In the genomic region with DNA sequence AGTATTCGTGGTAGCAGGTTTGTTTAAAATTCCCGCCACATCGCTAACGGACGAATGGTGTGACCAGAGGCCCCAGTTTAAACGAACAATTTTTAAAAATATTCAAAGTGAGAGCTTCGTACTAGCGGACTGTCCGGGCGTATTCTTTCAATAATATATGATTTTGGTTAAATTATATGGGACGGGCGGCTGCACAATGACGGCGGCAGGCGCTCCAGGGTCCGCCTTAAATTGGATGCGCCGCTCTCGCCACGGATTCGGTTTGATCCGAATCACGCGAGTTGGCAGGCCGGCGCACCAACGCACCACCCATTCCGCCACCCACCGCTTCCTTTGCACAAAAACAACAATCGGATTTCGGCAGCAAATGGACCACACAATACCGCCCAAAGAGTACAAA, we compare ENCODE assay signal across 1 fruit fly cellular context.
TF ChIP-seq lines count a peak whose summit lies in the region.

A gene (plus strand): TSS at position 111 of the 400 bp plus-strand sequence.

TF ChIP-seq in whole organism, embryonic, 481 proteins besides CTCF, POLR2A, EP300 and RAD21 (continued from another document):
- TF ChIP-seq CG9876 (GFP tag; optimal IDR thresholded peaks at IDR 0.05; lab: Kevin White, UChicago) (no peak), Dad (GFP tag; optimal IDR thresholded peaks at IDR 0.05; lab: Kevin White, UChicago) (no peak), CG7357 (GFP tag; IDR thresholded peaks at IDR 0.05; lab: Robert Waterston, UW) (no peak), sug (tag; optimal IDR thresholded peaks at IDR 0.05; lab: Kevin White, UChicago) (no peak), ind (GFP tag; optimal IDR thresholded peaks at IDR 0.05; lab: Kevin White, UChicago) (no peak), CG5953 (GFP tag; IDR thresholded peaks at IDR 0.05; lab: Robert Waterston, UW) (no peak), CG9797 (GFP tag; optimal IDR thresholded peaks at IDR 0.05; lab: Kevin White, UChicago) (peak; percentile 91), tll (GFP tag; optimal IDR thresholded peaks at IDR 0.05; lab: Kevin White, UChicago) (no peak), wdn (GFP tag; IDR thresholded peaks at IDR 0.05; lab: Robert Waterston, UW) (no peak), zen (tag; optimal IDR thresholded peaks at IDR 0.05; lab: Kevin White, UChicago) (no peak), exex (tag; optimal IDR thresholded peaks at IDR 0.05; lab: Kevin White, UChicago) (no peak), CG3726 (GFP tag; IDR thresholded peaks at IDR 0.05; lab: Robert Waterston, UW) (no peak), CG11398 (GFP tag; optimal IDR thresholded peaks at IDR 0.05; lab: Kevin White, UChicago) (no peak), CG31441 (GFP tag; IDR thresholded peaks at IDR 0.05; lab: Robert Waterston, UW) (no peak), vvl (GFP tag; IDR thresholded peaks at IDR 0.05; lab: Robert Waterston, UW) (peak; percentile 51), NC2α (GFP tag; optimal IDR thresholded peaks at IDR 0.05; lab: Kevin White, UChicago) (no peak), slbo (GFP tag; IDR thresholded peaks at IDR 0.05; lab: Robert Waterston, UW) (peak; percentile 43; the same call in 1 of the 2 replicates), da (GFP tag; optimal IDR thresholded peaks at IDR 0.05; lab: Kevin White, UChicago) (no peak), crol (GFP tag; IDR thresholded peaks at IDR 0.05; lab: Robert Waterston, UW) (peak; percentile 30; the same call in 1 of the 2 replicates), Elba2 (GFP tag; optimal IDR thresholded peaks at IDR 0.05; lab: Kevin White, UChicago) (no peak), Camta (GFP tag; optimal IDR thresholded peaks at IDR 0.05; lab: Kevin White, UChicago) (no peak), GATAe (GFP tag; conservative IDR thresholded peaks at IDR 0.05; lab: Robert Waterston, UW) (no peak), schlank (tag; optimal IDR thresholded peaks at IDR 0.05; lab: Kevin White, UChicago) (no peak), CG3847 (GFP tag; IDR thresholded peaks at IDR 0.05; lab: Robert Waterston, UW) (peak; percentile 66), br (optimal IDR thresholded peaks at IDR 0.05; lab: Kevin White, UChicago) (no peak), Max (GFP tag; optimal IDR thresholded peaks at IDR 0.05; lab: Kevin White, UChicago) (peak; percentile 68), row (GFP tag; IDR thresholded peaks at IDR 0.05; lab: Robert Waterston, UW) (peak; percentile 49; the same call in 2 of the 3 replicates), CG7963 (GFP tag; IDR thresholded peaks at IDR 0.05; lab: Robert Waterston, UW; ENCODE audit: partially characterized antibody) (no peak), Nf-YC (tag; optimal IDR thresholded peaks at IDR 0.05; lab: Kevin White, UChicago) (no peak), Dfd (GFP tag; optimal IDR thresholded peaks at IDR 0.05; lab: Kevin White, UChicago) (no peak), CG11085 (GFP tag; IDR thresholded peaks at IDR 0.05; lab: Robert Waterston, UW) (no peak), CG1792 (GFP tag; optimal IDR thresholded peaks at IDR 0.05; lab: Kevin White, UChicago) (no peak), Sin3A (optimal IDR thresholded peaks at IDR 0.05; lab: Kevin White, UChicago) (peak; percentile 78), CG2889 (GFP tag; IDR thresholded peaks at IDR 0.05; lab: Robert Waterston, UW) (no peak), trh (GFP tag; optimal IDR thresholded peaks at IDR 0.05; lab: Kevin White, UChicago) (no peak), CG9215 (GFP tag; IDR thresholded peaks at IDR 0.05; lab: Robert Waterston, UW) (no peak), Oaz (GFP tag; IDR thresholded peaks at IDR 0.05; lab: Robert Waterston, UW) (no peak), HmgD (GFP tag; optimal IDR thresholded peaks at IDR 0.05; lab: Kevin White, UChicago) (peak; percentile 71), Fer2 (tag; optimal IDR thresholded peaks at IDR 0.05; lab: Kevin White, UChicago) (no peak), Drgx (GFP tag; IDR thresholded peaks at IDR 0.05; lab: Robert Waterston, UW) (no peak), Kr (GFP tag; optimal IDR thresholded peaks at IDR 0.05; lab: Kevin White, UChicago) (no peak), TFAM (GFP tag; optimal IDR thresholded peaks at IDR 0.05; lab: Kevin White, UChicago) (no peak), Sox100B (GFP tag; optimal IDR thresholded peaks at IDR 0.05; lab: Kevin White, UChicago) (no peak), pnt (GFP tag; optimal IDR thresholded peaks at IDR 0.05; lab: Kevin White, UChicago) (no peak), nom (GFP tag; optimal IDR thresholded peaks at IDR 0.05; lab: Kevin White, UChicago) (no peak), CG17912 (GFP tag; optimal IDR thresholded peaks at IDR 0.05; lab: Kevin White, UChicago) (no peak), Poxn (GFP tag; IDR thresholded peaks at IDR 0.05; lab: Robert Waterston, UW) (no peak), CG4328 (GFP tag; optimal IDR thresholded peaks at IDR 0.05; lab: Kevin White, UChicago) (no peak), amos (GFP tag; IDR thresholded peaks at IDR 0.05; lab: Robert Waterston, UW; ENCODE audit: partially characterized antibody) (peak; percentile 39; the same call in 1 of the 2 replicates), CG18599 (GFP tag; optimal IDR thresholded peaks at IDR 0.05; lab: Kevin White, UChicago) (no peak), CG10565 (GFP tag; optimal IDR thresholded peaks at IDR 0.05; lab: Kevin White, UChicago) (no peak), fu2 (GFP tag; optimal IDR thresholded peaks at IDR 0.05; lab: Kevin White, UChicago) (no peak), CG17568 (GFP tag; optimal IDR thresholded peaks at IDR 0.05; lab: Kevin White, UChicago) (no peak), kay (GFP tag; optimal IDR thresholded peaks at IDR 0.05; lab: Kevin White, UChicago) (no peak), Abd-B (GFP tag; optimal IDR thresholded peaks at IDR 0.05; lab: Kevin White, UChicago) (no peak), yki (optimal IDR thresholded peaks at IDR 0.05; lab: Kevin White, UChicago) (no peak), CG12744 (GFP tag; optimal IDR thresholded peaks at IDR 0.05; lab: Kevin White, UChicago) (peak; percentile 20), CG2199 (GFP tag; IDR thresholded peaks at IDR 0.05; lab: Robert Waterston, UW) (no peak), hb (GFP tag; IDR thresholded peaks at IDR 0.05; lab: Robert Waterston, UW; ENCODE audit: partially characterized antibody) (no peak), Ssrp (tag; optimal IDR thresholded peaks at IDR 0.05; lab: Kevin White, UChicago) (no peak), CG15601 (tag; optimal IDR thresholded peaks at IDR 0.05; lab: Kevin White, UChicago) (no peak), CG30020 (tag; optimal IDR thresholded peaks at IDR 0.05; lab: Kevin White, UChicago) (no peak), dpn (GFP tag; optimal IDR thresholded peaks at IDR 0.05; lab: Kevin White, UChicago) (no peak), salm (tag; optimal IDR thresholded peaks at IDR 0.05; lab: Kevin White, UChicago) (no peak), Ptx1 (GFP tag; IDR thresholded peaks at IDR 0.05; lab: Robert Waterston, UW) (0 out of 2 replicates have a peak, but pooled peaks have one; percentile 17), wor (GFP tag; IDR thresholded peaks at IDR 0.05; lab: Robert Waterston, UW) (no peak), Nf-YB (GFP tag; optimal IDR thresholded peaks at IDR 0.05; lab: Kevin White, UChicago) (no peak), CG9609 (GFP tag; optimal IDR thresholded peaks at IDR 0.05; lab: Kevin White, UChicago) (no peak), bcd (GFP tag; optimal IDR thresholded peaks at IDR 0.05; lab: Kevin White, UChicago) (no peak), Six4 (GFP tag; optimal IDR thresholded peaks at IDR 0.05; lab: Kevin White, UChicago) (no peak), NK7.1 (GFP tag; optimal IDR thresholded peaks at IDR 0.05; lab: Kevin White, UChicago) (no peak), CG4617 (GFP tag; optimal IDR thresholded peaks at IDR 0.05; lab: Kevin White, UChicago; ENCODE audit: borderline replicate concordance) (peak; percentile 53), Neu2 (GFP tag; optimal IDR thresholded peaks at IDR 0.05; lab: Kevin White, UChicago; ENCODE audit: borderline replicate concordance) (no peak), Opbp (GFP tag; IDR thresholded peaks at IDR 0.05; lab: Robert Waterston, UW; ENCODE audit: partially characterized antibody) (peak; percentile 41; the same call in 1 of the 3 replicates), lola (GFP tag; optimal IDR thresholded peaks at IDR 0.05; lab: Kevin White, UChicago) (no peak), CG2202 (tag; optimal IDR thresholded peaks at IDR 0.05; lab: Kevin White, UChicago) (no peak)
